Fruit fly (Drosophila melanogaster): ENCODE results near the gene porin.
A peak's percentile ranks its signal among the peaks of the same experiment; 100 is the strongest.

Gene porin

DNA sequence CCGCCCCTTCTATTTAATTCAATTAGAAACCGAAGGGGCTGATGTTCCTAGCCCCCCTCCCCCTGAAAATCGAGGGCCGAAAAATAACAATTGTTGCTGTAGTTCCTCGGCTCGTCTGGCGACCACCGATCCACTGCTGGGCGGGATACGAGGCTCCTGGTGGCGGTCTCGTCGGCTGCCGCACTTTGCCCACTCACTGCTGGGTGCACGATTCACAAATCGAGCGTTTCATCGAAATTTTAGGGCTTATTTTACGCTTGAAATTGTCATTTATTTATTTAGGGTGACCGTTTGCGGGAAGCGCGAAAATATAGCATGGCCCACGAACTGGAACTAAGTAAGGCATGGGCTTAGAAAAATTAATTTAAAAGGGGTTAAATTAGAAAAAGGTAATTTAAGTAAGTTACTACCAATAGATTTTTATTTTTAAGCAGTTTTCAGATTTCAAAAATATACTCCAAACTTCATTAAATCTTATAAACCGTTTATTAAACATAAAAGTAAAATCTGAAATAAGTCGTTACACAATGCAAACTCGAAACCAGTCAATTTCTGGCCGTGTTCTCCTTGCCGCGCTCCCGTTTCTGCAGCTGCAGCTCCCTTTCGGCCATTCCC, 5.8 kb upstream of the porin start, which contains the start of gene Dnz1:
Dnz1 (minus strand) TSS at position 317 of the 615 bp plus-strand sequence.
- TF ChIP-seq ase (GFP tag; IDR thresholded peaks at IDR 0.05): no peak
- TF ChIP-seq CG30403 (GFP tag; optimal IDR thresholded peaks at IDR 0.05): peak; percentile 69
- no peak for TF ChIP-seq CG4404 (GFP tag; IDR thresholded peaks at IDR 0.05)
- no peak for TF ChIP-seq gsb (GFP tag; IDR thresholded peaks at IDR 0.05)
- no peak for TF ChIP-seq CG32767 (GFP tag; IDR thresholded peaks at IDR 0.05)
- no peak for TF ChIP-seq croc (GFP tag; conservative IDR thresholded peaks at IDR 0.05)
- TF ChIP-seq CG15601 (tag; optimal IDR thresholded peaks at IDR 0.05): no peak
- TF ChIP-seq emc (GFP tag; optimal IDR thresholded peaks at IDR 0.05): no peak
- TF ChIP-seq Bdp1 (GFP tag; optimal IDR thresholded peaks at IDR 0.05): no peak
- peak; percentile 35 for TF ChIP-seq Deaf1 (tag; optimal IDR thresholded peaks at IDR 0.05)
- no peak for TF ChIP-seq dm (GFP tag; optimal IDR thresholded peaks at IDR 0.05)
- peak; percentile 57 for TF ChIP-seq CG12391 (tag; optimal IDR thresholded peaks at IDR 0.05)
- peak; percentile 18 for TF ChIP-seq CG8944 (GFP tag; optimal IDR thresholded peaks at IDR 0.05)
- peak; percentile 67 for TF ChIP-seq MBD-R2 (GFP tag; IDR thresholded peaks at IDR 0.05)
- no peak for TF ChIP-seq CG31388 (GFP tag; optimal IDR thresholded peaks at IDR 0.05)
- TF ChIP-seq slp2 (GFP tag; optimal IDR thresholded peaks at IDR 0.05): no peak
- TF ChIP-seq CG17802 (tag; optimal IDR thresholded peaks at IDR 0.05): no peak
- TF ChIP-seq hbn (GFP tag; IDR thresholded peaks at IDR 0.05; ENCODE audit: partially characterized antibody): no peak
- peak in 1 of 2 experiments; percentile 54 for TF ChIP-seq dpn (GFP tag; optimal IDR thresholded peaks at IDR 0.05)
- TF ChIP-seq Nf-YB (GFP tag; optimal IDR thresholded peaks at IDR 0.05): no peak
- TF ChIP-seq CG18619 (GFP tag; optimal IDR thresholded peaks at IDR 0.05): no peak
- peak; percentile 68 for TF ChIP-seq CG7839 (tag; optimal IDR thresholded peaks at IDR 0.05)
- TF ChIP-seq CG3407 (GFP tag; optimal IDR thresholded peaks at IDR 0.05): no peak
- no peak for TF ChIP-seq H15 (GFP tag; IDR thresholded peaks at IDR 0.05)
- TF ChIP-seq pb (GFP tag; optimal IDR thresholded peaks at IDR 0.05): no peak
- TF ChIP-seq kni (GFP tag; optimal IDR thresholded peaks at IDR 0.05): no peak
- TF ChIP-seq dan (GFP tag; IDR thresholded peaks at IDR 0.05): no peak
- no peak for TF ChIP-seq CG30431 (GFP tag; optimal IDR thresholded peaks at IDR 0.05)
- peak; percentile 54; the same call in 1 of the 2 replicates for TF ChIP-seq wdn (GFP tag; IDR thresholded peaks at IDR 0.05)
- TF ChIP-seq PHDP (tag; optimal IDR thresholded peaks at IDR 0.05): peak; percentile 38
- TF ChIP-seq Dek (tag; optimal IDR thresholded peaks at IDR 0.05): peak; percentile 39
- TF ChIP-seq gcm2 (GFP tag; optimal IDR thresholded peaks at IDR 0.05): no peak
- TF ChIP-seq chn (GFP tag; optimal IDR thresholded peaks at IDR 0.05): peak; percentile 33
- no peak for TF ChIP-seq CG13123 (GFP tag; optimal IDR thresholded peaks at IDR 0.05)
- no peak for TF ChIP-seq jing (GFP tag; optimal IDR thresholded peaks at IDR 0.05)
- TF ChIP-seq CG10654 (GFP tag; optimal IDR thresholded peaks at IDR 0.05): peak; percentile 26
- no peak for TF ChIP-seq CG4282 (GFP tag; optimal IDR thresholded peaks at IDR 0.05)
- no peak for TF ChIP-seq CG8478 (optimal IDR thresholded peaks at IDR 0.05)
- TF ChIP-seq schlank (tag; optimal IDR thresholded peaks at IDR 0.05): no peak
- no peak for TF ChIP-seq ERR (GFP tag; optimal IDR thresholded peaks at IDR 0.05)
- no peak for TF ChIP-seq ham (GFP tag; IDR thresholded peaks at IDR 0.05)
- TF ChIP-seq CG13624 (GFP tag; optimal IDR thresholded peaks at IDR 0.05): no peak
- peak; percentile 58 for TF ChIP-seq az2 (GFP tag; optimal IDR thresholded peaks at IDR 0.05)
- TF ChIP-seq D19A (tag; optimal IDR thresholded peaks at IDR 0.05): peak; percentile 23
- TF ChIP-seq p53 (GFP tag; optimal IDR thresholded peaks at IDR 0.05): no peak
- TF ChIP-seq vfl (GFP tag; optimal IDR thresholded peaks at IDR 0.05): no peak
- TF ChIP-seq cwo (GFP tag; optimal IDR thresholded peaks at IDR 0.05): peak; percentile 38
- peak; percentile 46; the same call in 1 of the 3 replicates for TF ChIP-seq Optix (GFP tag; IDR thresholded peaks at IDR 0.05)
- TF ChIP-seq CG10565 (GFP tag; optimal IDR thresholded peaks at IDR 0.05): no peak
- peak; percentile 60 for TF ChIP-seq CG13424 (tag; optimal IDR thresholded peaks at IDR 0.05)
- no peak for TF ChIP-seq fd96Cb (tag; optimal IDR thresholded peaks at IDR 0.05)
- peak; percentile 83 for TF ChIP-seq crol (GFP tag; IDR thresholded peaks at IDR 0.05)

Data from whole organism, embryonic.